Fruit fly (Drosophila melanogaster) ovary, adult (tissue): Measurements from ENCODE around the gene Trm7-32.

Experiments
- CG17801 ChIP-seq: fragments of 200-800 bp; optimal IDR thresholded peaks from 2 replicates; lab custom pipeline; 2019; ENCODE audit warnings: missing biosample characterization, mild to moderate bottlenecking, missing genetic modification characterization, moderate library complexity; ENCODE audit not compliant: partially characterized antibody

The Trm7-32 gene

DNA sequence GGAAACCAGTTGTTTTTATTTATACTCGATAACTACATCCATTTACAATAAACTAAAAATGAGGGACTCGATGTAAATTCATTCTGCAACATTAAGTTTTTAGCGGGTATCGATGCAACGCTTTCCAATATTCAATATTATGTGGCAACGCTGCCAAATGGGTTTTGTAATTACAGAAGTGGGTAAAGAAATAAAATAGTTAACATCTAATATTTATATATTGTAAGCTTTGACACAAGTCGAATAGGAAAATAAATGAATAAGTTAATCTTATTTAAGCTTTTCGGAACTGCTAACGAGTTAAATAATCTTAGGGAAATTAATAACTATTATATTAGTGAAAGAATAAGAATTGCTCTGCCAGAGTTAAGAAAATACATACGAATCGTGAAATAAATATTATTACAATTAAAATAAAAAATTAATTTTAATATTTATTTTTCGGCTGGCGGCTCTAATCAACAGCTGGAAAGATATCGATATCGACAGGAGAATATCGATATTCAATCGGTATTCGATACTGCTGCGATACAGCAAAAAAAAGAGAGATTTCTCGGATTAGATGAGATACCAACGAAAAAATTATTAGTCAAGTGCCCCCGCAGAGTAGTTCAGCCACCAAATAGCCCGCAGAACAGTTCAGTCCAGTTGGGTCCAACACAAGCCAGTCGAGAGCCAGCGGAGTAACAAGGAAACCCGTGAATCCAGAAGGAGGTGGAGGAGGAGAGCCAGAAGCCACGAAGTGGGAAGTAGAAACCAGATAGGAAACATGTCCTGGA lies 44.7 kb downstream of the Trm7-32 start, which contains the start of gene GckIII:
Gene GckIII, plus strand, starts transcription at position 485 of the 779 bp plus-strand sequence.
- no peak for TF ChIP-seq CG17801 (GFP tag; lab: Kevin White, UChicago)

DNA sequence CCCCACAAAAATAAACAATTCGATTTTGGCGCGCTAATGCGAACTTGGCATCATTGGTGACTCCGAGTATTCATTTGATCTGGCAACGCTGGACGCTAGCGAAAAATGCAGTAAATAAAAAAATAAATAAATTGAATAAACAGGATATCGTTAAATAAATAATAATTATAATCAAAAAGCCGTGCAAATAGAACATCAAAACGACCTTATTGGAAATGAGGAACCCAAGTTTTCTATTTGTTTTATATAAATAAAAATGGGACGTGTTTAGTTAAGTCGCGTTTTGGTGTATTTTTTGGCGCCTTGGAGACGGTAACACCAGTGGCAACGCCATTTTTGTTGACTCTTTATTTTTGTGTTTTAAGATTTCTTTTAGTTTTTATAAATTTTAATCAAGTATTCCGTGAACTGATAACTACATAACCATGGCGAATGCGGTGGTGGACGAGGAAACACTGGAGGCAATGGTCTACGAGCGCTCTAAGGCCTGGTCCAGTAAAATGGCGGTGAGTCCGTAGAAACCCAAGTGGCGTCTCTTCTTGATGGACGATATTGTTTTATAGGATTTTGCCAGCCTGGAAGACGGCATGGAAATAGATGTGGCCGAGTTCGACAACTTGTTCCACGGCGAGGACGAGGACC lies 47.6 kb downstream of the Trm7-32 start, which contains the start of gene cal1:
Gene cal1, plus strand, starts transcription at position 304 of the 642 bp plus-strand sequence.
- TF ChIP-seq CG17801 (GFP tag; lab: Kevin White, UChicago) = no peak
